Fruit fly (Drosophila melanogaster) whole organism, embryonic: Measurements from ENCODE around the gene sno.

ENCODE experiments used
- CG12155 ChIP-seq: fragments of 200-800 bp; sonication (Bioruptor generic); optimal IDR thresholded peaks from 3 replicates; lab custom pipeline; 2016; ENCODE audit warnings: missing biosample characterization, missing genetic modification characterization
- CG15269 ChIP-seq: fragments of 200-800 bp; sonication (Bioruptor generic); optimal IDR thresholded peaks from 2 replicates; lab custom pipeline; 2018; ENCODE audit warnings: missing biosample characterization, mild to moderate bottlenecking, missing genetic modification characterization, moderate library complexity
- CG8478 ChIP-seq: fragments of >200 bp; optimal IDR thresholded peaks from 2 replicates; lab custom pipeline; 2018
- CG9437 ChIP-seq: fragments of 200-800 bp; sonication (Bioruptor generic); optimal IDR thresholded peaks from 2 replicates; lab custom pipeline; 2018; ENCODE audit warnings: missing biosample characterization, mild to moderate bottlenecking, missing genetic modification characterization
- Deaf1 ChIP-seq: fragments of 200-800 bp; optimal IDR thresholded peaks from 3 replicates; lab custom pipeline; 2019; ENCODE audit warnings: missing biosample characterization, mild to moderate bottlenecking, missing genetic modification characterization, moderate library complexity
- Eip74EF ChIP-seq, 2 experiments: fragments of 200-800 bp in 1 of 2; fragments of >200 bp in 1 of 2; sonication (Bioruptor generic) in 1 of 2; optimal IDR thresholded peaks; 2 replicates each; lab custom pipeline; 2017 to 2019; ENCODE audit warnings: missing biosample characterization in 2 of 2, missing genetic modification characterization in 2 of 2, mild to moderate bottlenecking in 1 of 2, moderate library complexity in 1 of 2
- Fer2 ChIP-seq: fragments of 200-800 bp; sonication (Bioruptor generic); optimal IDR thresholded peaks from 2 replicates; lab custom pipeline; 2018; ENCODE audit warnings: missing biosample characterization, mild to moderate bottlenecking, missing genetic modification characterization, moderate library complexity
- Hey ChIP-seq: fragments of 200-800 bp; sonication (Bioruptor generic); optimal IDR thresholded peaks from 3 replicates; lab custom pipeline; 2018; ENCODE audit warnings: missing biosample characterization, mild to moderate bottlenecking, missing genetic modification characterization
- Neu2 ChIP-seq: fragments of 200-800 bp; sonication (Bioruptor generic); optimal IDR thresholded peaks from 3 replicates; lab custom pipeline; 2016; ENCODE audit warnings: missing biosample characterization, missing genetic modification characterization, borderline replicate concordance
- cg ChIP-seq: fragments of 200-800 bp; sonication (Bioruptor generic); optimal IDR thresholded peaks from 3 replicates; lab custom pipeline; 2019; ENCODE audit warnings: missing biosample characterization, mild to moderate bottlenecking, missing genetic modification characterization, moderate library complexity
- oc ChIP-seq: fragments of 200-800 bp; sonication (Bioruptor generic); optimal IDR thresholded peaks from 2 replicates; lab custom pipeline; 2018; ENCODE audit warnings: missing biosample characterization, mild to moderate bottlenecking, missing genetic modification characterization, moderate library complexity
- scrt ChIP-seq: fragments of 200-800 bp; sonication (Bioruptor generic); optimal IDR thresholded peaks from 2 replicates; lab custom pipeline; 2018; ENCODE audit warnings: missing biosample characterization, mild to moderate bottlenecking, missing genetic modification characterization, moderate library complexity
- sima ChIP-seq: fragments of 200-800 bp; sonication (Bioruptor generic); optimal IDR thresholded peaks from 2 replicates; lab custom pipeline; 2016; ENCODE audit warnings: missing biosample characterization, missing genetic modification characterization
- sob ChIP-seq: fragments of 200-800 bp; sonication (Bioruptor generic); IDR thresholded peaks from 2 replicates; pipeline ENCODE4 v1.3.6; 2022; ENCODE audit warnings: missing biosample characterization, missing genetic modification characterization

dm6 chrX:13236516-13237245 is 25.2 kb upstream of the sno start, which contains the start of gene CG32639:
- TF ChIP-seq sima (GFP tag; lab: Kevin White, UChicago) = no peak
- TF ChIP-seq Fer2 (tag; lab: Kevin White, UChicago) = no peak
- TF ChIP-seq CG8478 (lab: Kevin White, UChicago) = no peak
- TF ChIP-seq CG15269 (tag; lab: Kevin White, UChicago) = no peak
- TF ChIP-seq Deaf1 (tag; lab: Kevin White, UChicago) = no peak
- TF ChIP-seq Eip74EF (GFP tag; optimal IDR thresholded peaks at IDR 0.05; lab: Kevin White, UChicago) = no peak
- no peak for TF ChIP-seq sob (GFP tag; lab: Robert Waterston, UW)
- TF ChIP-seq cg (GFP tag; lab: Kevin White, UChicago) = no peak
- TF ChIP-seq CG9437 (GFP tag; lab: Kevin White, UChicago) = no peak
- TF ChIP-seq Hey = no peak
- no peak for TF ChIP-seq scrt (GFP tag; lab: Kevin White, UChicago)
- TF ChIP-seq CG12155 (GFP tag; lab: Kevin White, UChicago) = no peak
- TF ChIP-seq oc (tag; lab: Kevin White, UChicago) = no peak
- TF ChIP-seq Neu2 (GFP tag; lab: Kevin White, UChicago) = no peak
